Fruit fly (Drosophila melanogaster) whole organism, pupa: ENCODE results near the gene CG34030.

Experiments used
- CG12605 ChIP-seq: fragments of 200-800 bp; sonication (Bioruptor generic); IDR thresholded peaks from 2 replicates; pipeline ENCODE4 v1.3.6; 2022; ENCODE audit warnings: missing biosample characterization, missing genetic modification characterization
- CG14655 ChIP-seq: fragments of 200-800 bp; sonication (Bioruptor generic); optimal IDR thresholded peaks from 3 replicates; lab custom pipeline; 2017; ENCODE audit warnings: mild to moderate bottlenecking, missing biosample characterization, missing genetic modification reagents, missing genetic modification characterization
- CG34367 ChIP-seq: fragments of 200-800 bp; sonication (Bioruptor generic); optimal IDR thresholded peaks from 2 replicates; lab custom pipeline; 2018; ENCODE audit warnings: missing biosample characterization, mild to moderate bottlenecking, missing genetic modification characterization
- CG8301 ChIP-seq: fragments of 200-800 bp; sonication (Bioruptor generic); optimal IDR thresholded peaks from 2 replicates; lab custom pipeline; 2018; ENCODE audit warnings: missing biosample characterization, mild to moderate bottlenecking, missing genetic modification characterization
- Pif1A ChIP-seq: fragments of 200-800 bp; sonication (Bioruptor generic); optimal IDR thresholded peaks from 3 replicates; lab custom pipeline; 2016; ENCODE audit warnings: missing biosample characterization, missing genetic modification characterization
- fd96Ca ChIP-seq: fragments of 200-800 bp; sonication (Bioruptor generic); IDR thresholded peaks from 3 replicates; pipeline ENCODE4 v1.3.6; 2022; ENCODE audit warnings: missing biosample characterization, missing genetic modification characterization
- rn ChIP-seq: fragments of 200-800 bp; sonication (Bioruptor generic); IDR thresholded peaks from 2 replicates; pipeline ENCODE4 v1.3.6; 2022; ENCODE audit warnings: missing biosample characterization, missing genetic modification characterization

DNA sequence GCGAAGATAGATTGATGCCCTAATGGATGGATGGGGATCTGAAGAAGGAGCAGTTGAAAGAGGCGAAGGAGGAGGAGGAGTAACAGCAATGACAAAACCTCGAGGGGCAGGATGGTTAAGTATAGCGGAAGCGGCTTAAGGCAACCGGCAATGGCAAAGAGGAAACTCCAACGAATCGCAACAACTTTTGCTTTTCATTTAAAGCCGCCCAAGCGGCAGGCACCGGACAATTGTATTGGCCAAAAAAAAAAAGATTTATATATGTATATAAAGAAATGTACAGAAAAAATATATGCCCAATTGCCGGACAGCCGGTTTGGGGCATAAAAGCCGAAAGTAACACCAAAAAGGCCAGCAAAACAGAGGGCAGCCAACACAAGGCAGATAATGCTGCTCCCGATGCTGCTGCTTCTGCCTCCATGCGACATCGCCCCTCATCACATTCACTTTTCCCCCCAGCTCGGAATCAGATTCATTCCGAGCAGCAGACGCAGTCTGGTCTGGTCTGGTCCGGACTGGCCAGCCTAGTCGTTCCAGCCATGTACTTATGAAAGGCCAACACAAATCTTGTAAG, 16.4 kb upstream of the CG34030 start:
- TF ChIP-seq CG8301 (tag; lab: Kevin White, UChicago), result no peak
- no peak for TF ChIP-seq CG12605 (GFP tag; lab: Robert Waterston, UW)
- TF ChIP-seq CG34367 (tag; lab: Kevin White, UChicago), result no peak
- TF ChIP-seq rn (GFP tag; lab: Robert Waterston, UW), result no peak
- no peak for TF ChIP-seq CG14655
- no peak for TF ChIP-seq Pif1A (GFP tag; lab: Kevin White, UChicago)
- TF ChIP-seq fd96Ca (GFP tag; lab: Robert Waterston, UW), result no peak
